Fruit fly (Drosophila melanogaster): ENCODE results near the gene cact.

cact gene

dm6 chr2L:16268107-16268539, 57.9 kb downstream of the cact start:
- TF ChIP-seq CG8478 (optimal IDR thresholded peaks at IDR 0.05), result no peak
- TF ChIP-seq EcR (GFP tag; optimal IDR thresholded peaks at IDR 0.05), result peak in 1 of 2 experiments; percentile 76
- TF ChIP-seq Dll (optimal IDR thresholded peaks at IDR 0.05), result peak; percentile 60
- no peak for TF ChIP-seq psq (optimal IDR thresholded peaks at IDR 0.05)

- TF ChIP-seq CG8478 (optimal IDR thresholded peaks at IDR 0.05) (no peak), usp (GFP tag; optimal IDR thresholded peaks at IDR 0.05) (no peak), EcR (GFP tag; optimal IDR thresholded peaks at IDR 0.05) (no peak), psq (optimal IDR thresholded peaks at IDR 0.05) (no peak)
Measured at dm6 chr2L:16267159-16268065, 58.6 kb downstream of the cact start.

dm6 chr2L:16263723-16264122, 62.3 kb downstream of the cact start:
- TF ChIP-seq psq (optimal IDR thresholded peaks at IDR 0.05), result no peak
- no peak for TF ChIP-seq usp (GFP tag; optimal IDR thresholded peaks at IDR 0.05)
- no peak for TF ChIP-seq EcR (GFP tag; optimal IDR thresholded peaks at IDR 0.05)
- no peak for TF ChIP-seq CG8478 (optimal IDR thresholded peaks at IDR 0.05)
- TF ChIP-seq pan (optimal IDR thresholded peaks at IDR 0.05), result no peak
- no peak for TF ChIP-seq Dll (optimal IDR thresholded peaks at IDR 0.05)
